Fruit fly (Drosophila melanogaster) whole organism, embryonic: ENCODE measurements around the gene swa.

Source experiments
- Bdp1 ChIP-seq: fragments of 200-800 bp; sonication (Bioruptor generic); optimal IDR thresholded peaks from 3 replicates; lab custom pipeline; 2016; ENCODE audit warnings: missing biosample characterization, missing genetic modification characterization
- Blimp-1 ChIP-seq: fragments of 200-800 bp; sonication (Bioruptor generic); optimal IDR thresholded peaks from 3 replicates; lab custom pipeline; 2018; ENCODE audit warnings: missing biosample characterization, missing genetic modification characterization, mild to moderate bottlenecking, moderate library complexity, missing genetic modification reagents
- CG10979 ChIP-seq: fragments of 200-800 bp; sonication (Bioruptor generic); optimal IDR thresholded peaks from 2 replicates; lab custom pipeline; 2018; ENCODE audit warnings: missing biosample characterization, mild to moderate bottlenecking, missing genetic modification characterization, moderate library complexity
- CG12071 ChIP-seq: fragments of 200-800 bp; sonication (Bioruptor generic); optimal IDR thresholded peaks from 3 replicates; lab custom pipeline; 2018; ENCODE audit warnings: missing biosample characterization, mild to moderate bottlenecking, missing genetic modification characterization
- CG12299 ChIP-seq: fragments of 200-800 bp; sonication (Bioruptor generic); optimal IDR thresholded peaks from 2 replicates; lab custom pipeline; 2018; ENCODE audit warnings: missing biosample characterization, mild to moderate bottlenecking, missing genetic modification characterization
- CG12744 ChIP-seq: fragments of 200-800 bp; sonication (Bioruptor generic); optimal IDR thresholded peaks from 2 replicates; lab custom pipeline; 2016; ENCODE audit warnings: missing biosample characterization, missing genetic modification characterization
- CG13424 ChIP-seq: fragments of 200-800 bp; sonication (Bioruptor generic); optimal IDR thresholded peaks from 2 replicates; lab custom pipeline; 2019; ENCODE audit warnings: missing biosample characterization, mild to moderate bottlenecking, missing genetic modification characterization, moderate library complexity
- CG13894 ChIP-seq: fragments of 200-800 bp; sonication (Bioruptor generic); optimal IDR thresholded peaks from 3 replicates; lab custom pipeline; 2018; ENCODE audit warnings: missing biosample characterization, mild to moderate bottlenecking, missing genetic modification characterization, moderate library complexity
- CG15011 ChIP-seq: fragments of 200-800 bp; sonication (Bioruptor generic); optimal IDR thresholded peaks from 3 replicates; lab custom pipeline; 2018; ENCODE audit warnings: missing biosample characterization, mild to moderate bottlenecking, missing genetic modification characterization
- CG1529 ChIP-seq: fragments of 200-800 bp; sonication (Bioruptor generic); optimal IDR thresholded peaks from 3 replicates; lab custom pipeline; 2018; ENCODE audit warnings: missing biosample characterization, missing genetic modification characterization
- CG17385 ChIP-seq: fragments of 200-800 bp; sonication (Bioruptor generic); optimal IDR thresholded peaks from 3 replicates; lab custom pipeline; 2018; ENCODE audit warnings: missing biosample characterization, mild to moderate bottlenecking, missing genetic modification characterization
- CG18764 ChIP-seq: fragments of 200-800 bp; sonication (Bioruptor generic); optimal IDR thresholded peaks from 3 replicates; lab custom pipeline; 2016; ENCODE audit warnings: missing biosample characterization, missing genetic modification characterization
- CG2129 ChIP-seq: fragments of 200-800 bp; sonication (Bioruptor generic); IDR thresholded peaks from 2 replicates; pipeline ENCODE4 v1.3.6; 2022; ENCODE audit warnings: missing biosample characterization, missing genetic modification characterization; ENCODE audit not compliant: partially characterized antibody
- CG2202 ChIP-seq: fragments of 200-800 bp; sonication (Bioruptor generic); optimal IDR thresholded peaks from 2 replicates; lab custom pipeline; 2018; ENCODE audit warnings: missing biosample characterization, mild to moderate bottlenecking, missing genetic modification characterization
- CG32532 ChIP-seq: fragments of 200-800 bp; sonication (Bioruptor generic); IDR thresholded peaks from 2 replicates; pipeline ENCODE4 v1.3.6; 2022; ENCODE audit warnings: missing biosample characterization, missing genetic modification characterization
- CG3281 ChIP-seq: fragments of 200-800 bp; sonication (Bioruptor generic); optimal IDR thresholded peaks from 3 replicates; lab custom pipeline; 2017; ENCODE audit warnings: missing biosample characterization, mild to moderate bottlenecking, missing genetic modification characterization
- CG33557 ChIP-seq: fragments of 200-800 bp; sonication (Bioruptor generic); optimal IDR thresholded peaks from 2 replicates; lab custom pipeline; 2019; ENCODE audit warnings: missing biosample characterization, mild to moderate bottlenecking, missing genetic modification characterization, moderate library complexity
- CG4360 ChIP-seq: fragments of 200-800 bp; sonication (Bioruptor generic); IDR thresholded peaks from 2 replicates; pipeline ENCODE4 v1.3.6; 2022; ENCODE audit warnings: missing biosample characterization, missing genetic modification characterization
- CG8290 ChIP-seq, 3 experiments: fragments of 200-800 bp; sonication (Bioruptor generic); optimal IDR thresholded peaks; 2 replicates each; lab custom pipeline; 2016 to 2019; ENCODE audit warnings: missing biosample characterization in 3 of 3, missing genetic modification characterization in 3 of 3, mild to moderate bottlenecking in 2 of 3, moderate library complexity in 1 of 3
- D19A ChIP-seq: fragments of 200-800 bp; optimal IDR thresholded peaks from 3 replicates; lab custom pipeline; 2019; ENCODE audit warnings: missing biosample characterization, mild to moderate bottlenecking, missing genetic modification characterization, moderate library complexity
- Doc2 ChIP-seq: fragments of 200-800 bp; sonication (Bioruptor generic); IDR thresholded peaks from 2 replicates; pipeline ENCODE4 v1.3.6; 2022; ENCODE audit warnings: missing biosample characterization, missing genetic modification characterization
- E2f1 ChIP-seq: fragments of 200-800 bp; sonication (Bioruptor generic); IDR thresholded peaks from 2 replicates; pipeline ENCODE4 v1.3.6; 2022; ENCODE audit warnings: missing biosample characterization, missing genetic modification characterization
- Eip74EF ChIP-seq, 2 experiments: fragments of 200-800 bp in 1 of 2; fragments of >200 bp in 1 of 2; sonication (Bioruptor generic) in 1 of 2; optimal IDR thresholded peaks; 2 replicates each; lab custom pipeline; 2017 to 2019; ENCODE audit warnings: missing biosample characterization in 2 of 2, missing genetic modification characterization in 2 of 2, mild to moderate bottlenecking in 1 of 2, moderate library complexity in 1 of 2
- Hr3 ChIP-seq: fragments of 200-800 bp; sonication (Bioruptor generic); optimal IDR thresholded peaks from 3 replicates; lab custom pipeline; 2016; ENCODE audit warnings: missing biosample characterization, missing genetic modification characterization
- Kr ChIP-seq: fragments of 200-800 bp; sonication (Bioruptor generic); optimal IDR thresholded peaks from 2 replicates; lab custom pipeline; 2017; ENCODE audit warnings: missing biosample characterization, mild to moderate bottlenecking, missing genetic modification characterization
- Meics ChIP-seq: fragments of 200-800 bp; sonication (Bioruptor generic); optimal IDR thresholded peaks from 2 replicates; lab custom pipeline; 2017; ENCODE audit warnings: missing biosample characterization, mild to moderate bottlenecking, missing genetic modification characterization
- Mrtf ChIP-seq: fragments of 200-800 bp; sonication (Bioruptor generic); IDR thresholded peaks from 3 replicates; pipeline ENCODE4 v1.3.6; 2022; ENCODE audit warnings: missing biosample characterization, missing genetic modification characterization
- Optix ChIP-seq: fragments of 200-800 bp; sonication (Bioruptor generic); IDR thresholded peaks from 3 replicates; pipeline ENCODE4 v1.3.6; 2022; ENCODE audit warnings: missing biosample characterization, missing genetic modification characterization
- Sry-β ChIP-seq: fragments of 200-800 bp; sonication (Bioruptor generic); optimal IDR thresholded peaks from 2 replicates; lab custom pipeline; 2018; ENCODE audit warnings: missing biosample characterization, mild to moderate bottlenecking, missing genetic modification characterization, moderate library complexity
- Ssrp ChIP-seq: fragments of 200-800 bp; sonication (Bioruptor generic); optimal IDR thresholded peaks from 2 replicates; lab custom pipeline; 2018; ENCODE audit warnings: missing biosample characterization, mild to moderate bottlenecking, missing genetic modification characterization, moderate library complexity
- Taf1 ChIP-seq: fragments of 200-800 bp; sonication (Bioruptor generic); IDR thresholded peaks from 2 replicates; pipeline ENCODE4 v1.3.6; 2022; ENCODE audit warnings: missing biosample characterization, missing genetic modification characterization
- al ChIP-seq: fragments of 200-800 bp; sonication (Bioruptor generic); IDR thresholded peaks from 2 replicates; pipeline ENCODE4 v1.3.6; 2022; ENCODE audit warnings: missing biosample characterization, missing genetic modification characterization
- ara ChIP-seq: fragments of 200-800 bp; sonication (Bioruptor generic); IDR thresholded peaks from 2 replicates; pipeline ENCODE4 v1.3.6; 2022; ENCODE audit warnings: missing biosample characterization, missing genetic modification characterization
- dan ChIP-seq: fragments of 200-800 bp; sonication (Bioruptor generic); IDR thresholded peaks from 2 replicates; pipeline ENCODE4 v1.3.6; 2022; ENCODE audit warnings: missing biosample characterization, missing genetic modification characterization
- esg ChIP-seq: fragments of 200-800 bp; sonication (Bioruptor generic); conservative IDR thresholded peaks from 2 replicates; pipeline ENCODE4 v1.3.6; 2022; ENCODE audit warnings: missing biosample characterization, missing genetic modification characterization
- fd64A ChIP-seq: fragments of 200-800 bp; sonication (Bioruptor generic); optimal IDR thresholded peaks from 3 replicates; lab custom pipeline; 2018; ENCODE audit warnings: missing biosample characterization, mild to moderate bottlenecking, missing genetic modification characterization
- gem ChIP-seq: fragments of 200-800 bp; sonication (Bioruptor generic); optimal IDR thresholded peaks from 2 replicates; lab custom pipeline; 2019; ENCODE audit warnings: missing biosample characterization, mild to moderate bottlenecking, missing genetic modification characterization, moderate library complexity
- gfzf ChIP-seq: fragments of 200-800 bp; sonication (Bioruptor generic); optimal IDR thresholded peaks from 2 replicates; lab custom pipeline; 2016; ENCODE audit warnings: missing biosample characterization, mild to moderate bottlenecking, missing genetic modification characterization, moderate library complexity
- grau ChIP-seq: fragments of 200-800 bp; optimal IDR thresholded peaks from 3 replicates; lab custom pipeline; 2019; ENCODE audit warnings: missing biosample characterization, mild to moderate bottlenecking, missing genetic modification characterization, moderate library complexity
- insv ChIP-seq, 2 experiments: fragments of 200-800 bp; sonication (Bioruptor generic); optimal IDR thresholded peaks; 3 replicates each; lab custom pipeline; 2016 to 2018; ENCODE audit warnings: missing biosample characterization in 2 of 2, missing genetic modification characterization in 2 of 2
- inv ChIP-seq: fragments of 200-800 bp; sonication (Bioruptor generic); IDR thresholded peaks from 2 replicates; pipeline ENCODE4 v1.3.6; 2022; ENCODE audit warnings: missing biosample characterization, missing genetic modification characterization; ENCODE audit not compliant: partially characterized antibody
- jigr1 ChIP-seq: fragments of 200-800 bp; sonication (Bioruptor generic); IDR thresholded peaks from 3 replicates; pipeline ENCODE4 v1.3.6; 2022; ENCODE audit warnings: missing biosample characterization, missing genetic modification characterization
- kah ChIP-seq: fragments of 200-800 bp; sonication (Bioruptor generic); optimal IDR thresholded peaks from 2 replicates; lab custom pipeline; 2018; ENCODE audit warnings: missing biosample characterization, mild to moderate bottlenecking, missing genetic modification characterization
- mam ChIP-seq: fragments of 200-800 bp; sonication (Bioruptor generic); optimal IDR thresholded peaks from 3 replicates; lab custom pipeline; 2016; ENCODE audit warnings: missing biosample characterization, missing genetic modification characterization
- mirr ChIP-seq: fragments of 200-800 bp; sonication (Bioruptor generic); optimal IDR thresholded peaks from 3 replicates; lab custom pipeline; 2018; ENCODE audit warnings: missing biosample characterization, mild to moderate bottlenecking, missing genetic modification characterization
- prd ChIP-seq, 3 experiments: fragments of >200 bp in 2 of 3; fragments of 200-800 bp in 1 of 3; sonication (Bioruptor generic) in 1 of 3; optimal IDR thresholded peaks in 2 of 3; IDR thresholded peaks in 1 of 3; 2 replicates in 2 of 3; 3 replicates in 1 of 3; pipeline versions ENCODE4 v1.3.6 to Lab custom; 2017 to 2022; ENCODE audit warnings: missing biosample characterization in 1 of 3, missing genetic modification characterization in 1 of 3
- sd ChIP-seq: fragments of 200-800 bp; sonication (Bioruptor generic); optimal IDR thresholded peaks from 3 replicates; lab custom pipeline; 2018; ENCODE audit warnings: missing biosample characterization, mild to moderate bottlenecking, missing genetic modification characterization, moderate library complexity
- sima ChIP-seq: fragments of 200-800 bp; sonication (Bioruptor generic); optimal IDR thresholded peaks from 2 replicates; lab custom pipeline; 2016; ENCODE audit warnings: missing biosample characterization, missing genetic modification characterization
- stc ChIP-seq: fragments of 200-800 bp; sonication (Bioruptor generic); IDR thresholded peaks from 2 replicates; pipeline ENCODE4 v1.3.6; 2022; ENCODE audit warnings: missing biosample characterization, missing genetic modification characterization

The swa gene

dm6 chrX:6353613-6353986 lies 11.9 kb downstream of the swa start (continued):
- peak; percentile 82 for TF ChIP-seq E2f1
- peak; percentile 76 for TF ChIP-seq CG18764
- peak; percentile 41 for TF ChIP-seq mam (GFP tag; lab: Kevin White, UChicago)
- TF ChIP-seq gem (tag; lab: Kevin White, UChicago), result peak; percentile 95
- no peak for TF ChIP-seq Optix (GFP tag; lab: Robert Waterston, UW)
- peak; percentile 60 for TF ChIP-seq Taf1 (GFP tag; lab: Robert Waterston, UW)
- peak; percentile 17; the same call in 1 of the 2 replicates for TF ChIP-seq CG4360 (GFP tag; lab: Robert Waterston, UW)
- TF ChIP-seq prd (optimal IDR thresholded peaks at IDR 0.05; lab: Kevin White, UChicago), result no peak
- peak; percentile 84 for TF ChIP-seq prd (GFP tag; IDR thresholded peaks at IDR 0.05; lab: Robert Waterston, UW)
- TF ChIP-seq stc (GFP tag; lab: Robert Waterston, UW), result peak; percentile 87
- TF ChIP-seq CG13894 (tag; lab: Kevin White, UChicago), result peak; percentile 85
- peak; percentile 71 for TF ChIP-seq kah (GFP tag; lab: Kevin White, UChicago)
- no peak for TF ChIP-seq CG2129
- peak; percentile 89 for TF ChIP-seq CG12299 (tag; lab: Kevin White, UChicago)
- no peak for TF ChIP-seq Bdp1 (GFP tag; lab: Kevin White, UChicago)
- no peak for TF ChIP-seq CG12744 (GFP tag; lab: Kevin White, UChicago)
- TF ChIP-seq Mrtf (GFP tag; lab: Robert Waterston, UW), result peak; percentile 73; the same call in 2 of the 3 replicates
- no peak for TF ChIP-seq gfzf (GFP tag; lab: Kevin White, UChicago)
- no peak for TF ChIP-seq mirr
- peak; percentile 89 for TF ChIP-seq Ssrp (tag; lab: Kevin White, UChicago)
- no peak for TF ChIP-seq Doc2
- peak; percentile 43; the same call in 1 of the 3 replicates for TF ChIP-seq jigr1 (GFP tag; lab: Robert Waterston, UW)
- peak; percentile 81 for TF ChIP-seq Hr3 (GFP tag; lab: Kevin White, UChicago)
- peak; percentile 81 for TF ChIP-seq CG32532 (GFP tag; lab: Robert Waterston, UW)
- TF ChIP-seq CG12071 (GFP tag; lab: Kevin White, UChicago), result peak; percentile 70
- peak; percentile 68 for TF ChIP-seq CG2202 (tag; lab: Kevin White, UChicago)
- TF ChIP-seq esg (GFP tag; lab: Robert Waterston, UW), result peak; percentile 74
- TF ChIP-seq grau, result peak; percentile 90
- TF ChIP-seq CG15011 (GFP tag; lab: Kevin White, UChicago), result peak; percentile 85
- TF ChIP-seq ara (GFP tag; lab: Robert Waterston, UW), result peak; percentile 78
- TF ChIP-seq Eip74EF (GFP tag; optimal IDR thresholded peaks at IDR 0.05; lab: Kevin White, UChicago), result peak in 1 of 2 experiments; percentile 84
- peak; percentile 78 for TF ChIP-seq sd (tag; lab: Kevin White, UChicago)
- peak; percentile 88 for TF ChIP-seq CG3281 (GFP tag; lab: Kevin White, UChicago)
- peak; percentile 84 for TF ChIP-seq D19A
- TF ChIP-seq CG33557 (GFP tag; lab: Kevin White, UChicago), result peak; percentile 87
- no peak for TF ChIP-seq inv (GFP tag; lab: Robert Waterston, UW)
- TF ChIP-seq al (GFP tag; lab: Robert Waterston, UW), result peak; percentile 65
- peak; percentile 91 for TF ChIP-seq CG10979 (tag; lab: Kevin White, UChicago)
- no peak for TF ChIP-seq dan (GFP tag; lab: Robert Waterston, UW)
- peak; percentile 90 for TF ChIP-seq CG17385 (GFP tag; lab: Kevin White, UChicago)
- peak; percentile 39 for TF ChIP-seq fd64A (GFP tag; lab: Kevin White, UChicago)
- TF ChIP-seq Meics (GFP tag; lab: Kevin White, UChicago), result peak; percentile 91
- peak; percentile 76 for TF ChIP-seq CG8290 (GFP tag; optimal IDR thresholded peaks at IDR 0.05; lab: Kevin White, UChicago)
- peak in 1 of 2 experiments; percentile 57 for TF ChIP-seq CG8290 (tag; optimal IDR thresholded peaks at IDR 0.05; lab: Kevin White, UChicago)
- no peak for TF ChIP-seq Sry-β
- TF ChIP-seq sima (GFP tag; lab: Kevin White, UChicago), result no peak
- TF ChIP-seq CG13424, result peak; percentile 93
- TF ChIP-seq Blimp-1, result peak; percentile 86
- no peak for TF ChIP-seq Kr (GFP tag; lab: Kevin White, UChicago)
- TF ChIP-seq insv (GFP tag; optimal IDR thresholded peaks at IDR 0.05; lab: Kevin White, UChicago), result peak in 1 of 2 experiments; percentile 74
- TF ChIP-seq CG1529 (GFP tag; lab: Kevin White, UChicago), result peak; percentile 80
